Worm (Caenorhabditis elegans) whole organism, L3 larva: ENCODE data around the gene F54E7.6.

ENCODE experiments used
- R02D3.7 ChIP-seq: fragments of 150-350 bp; optimal IDR thresholded peaks from 2 replicates; lab custom pipeline; 2014; ENCODE audit warnings: missing biosample characterization, missing genetic modification characterization
- ZK546.5 ChIP-seq: sonication (generic microtip); optimal IDR thresholded peaks from 2 replicates; lab custom pipeline; 2017; ENCODE audit warnings: missing biosample characterization, missing genetic modification characterization
- aly-2 ChIP-seq: fragments of 150-350 bp; optimal IDR thresholded peaks from 2 replicates; lab custom pipeline; 2014; ENCODE audit warnings: missing biosample characterization, missing genetic modification characterization
- ama-1 ChIP-seq: fragments of 150-350 bp; optimal IDR thresholded peaks from 2 replicates; lab custom pipeline; 2018
- ceh-16 ChIP-seq: sonication (generic microtip); optimal IDR thresholded peaks from 2 replicates; lab custom pipeline; 2017; ENCODE audit warnings: missing biosample characterization, missing genetic modification characterization
- ceh-28 ChIP-seq: fragments of 150-350 bp; optimal IDR thresholded peaks from 2 replicates; lab custom pipeline; 2014; ENCODE audit warnings: missing biosample characterization, missing genetic modification reagents, missing genetic modification characterization
- ceh-82 ChIP-seq: fragments of 150-350 bp; optimal IDR thresholded peaks from 2 replicates; lab custom pipeline; 2014; ENCODE audit warnings: missing biosample characterization, missing genetic modification characterization
- daf-12 ChIP-seq: fragments of 150-350 bp; optimal IDR thresholded peaks from 2 replicates; lab custom pipeline; 2014; ENCODE audit warnings: missing biosample characterization, missing genetic modification reagents, missing genetic modification characterization
- egl-27 ChIP-seq: sonication (generic microtip); optimal IDR thresholded peaks from 4 replicates; lab custom pipeline; 2017; ENCODE audit warnings: missing biosample characterization, missing genetic modification reagents, missing genetic modification characterization
- egl-5 ChIP-seq: fragments of 150-350 bp; optimal IDR thresholded peaks from 2 replicates; lab custom pipeline; 2017; ENCODE audit warnings: missing biosample characterization, missing genetic modification reagents, missing genetic modification characterization, inconsistent platforms
- elt-1 ChIP-seq: fragments of 150-350 bp; optimal IDR thresholded peaks from 2 replicates; lab custom pipeline; 2014; ENCODE audit warnings: missing biosample characterization, missing genetic modification characterization
- elt-2 ChIP-seq: sonication (generic microtip); optimal IDR thresholded peaks from 2 replicates; lab custom pipeline; 2016; ENCODE audit warnings: missing genetic modification reagents, mild to moderate bottlenecking, missing genetic modification characterization, missing compliant biosample characterization
- elt-3 ChIP-seq, 3 experiments: fragments of 150-350 bp in 1 of 3; sonication (generic microtip) in 2 of 3; optimal IDR thresholded peaks; 2 replicates in 2 of 3; 4 replicates in 1 of 3; lab custom pipeline; 2014 to 2017; ENCODE audit warnings: missing biosample characterization in 3 of 3, missing genetic modification characterization in 3 of 3
- eor-1 ChIP-seq, 2 experiments: fragments of 150-350 bp; optimal IDR thresholded peaks; 2 replicates each; lab custom pipeline; 2014 to 2018; ENCODE audit warnings: missing biosample characterization in 2 of 2, missing genetic modification characterization in 2 of 2
- fkh-10 ChIP-seq: sonication (generic microtip); optimal IDR thresholded peaks from 2 replicates; lab custom pipeline; 2017; ENCODE audit warnings: missing biosample characterization, missing genetic modification reagents, missing genetic modification characterization
- fos-1 ChIP-seq: fragments of 150-350 bp; optimal IDR thresholded peaks from 2 replicates; lab custom pipeline; 2014; ENCODE audit warnings: missing biosample characterization, missing genetic modification characterization
- hmg-11 ChIP-seq: sonication (generic microtip); optimal IDR thresholded peaks from 2 replicates; lab custom pipeline; 2016; ENCODE audit warnings: missing genetic modification characterization, missing compliant biosample characterization
- jun-1 ChIP-seq: fragments of 150-350 bp; optimal IDR thresholded peaks from 2 replicates; lab custom pipeline; 2014; ENCODE audit warnings: missing biosample characterization, missing genetic modification reagents, missing genetic modification characterization
- lin-15B ChIP-seq: fragments of 150-350 bp; optimal IDR thresholded peaks from 2 replicates; lab custom pipeline; 2014; ENCODE audit warnings: missing biosample characterization, missing genetic modification characterization
- lin-39 ChIP-seq: fragments of 150-350 bp; optimal IDR thresholded peaks from 2 replicates; lab custom pipeline; 2018; ENCODE audit warnings: missing biosample characterization, missing genetic modification reagents, missing genetic modification characterization
- lsy-12 ChIP-seq: sonication (generic microtip); optimal IDR thresholded peaks from 2 replicates; lab custom pipeline; 2016; ENCODE audit warnings: mild to moderate bottlenecking, missing genetic modification characterization, missing compliant biosample characterization
- mdl-1 ChIP-seq: fragments of 150-350 bp; optimal IDR thresholded peaks from 2 replicates; lab custom pipeline; 2014; ENCODE audit warnings: missing biosample characterization, missing genetic modification characterization
- mml-1 ChIP-seq: fragments of 150-350 bp; sonication (generic microtip); optimal IDR thresholded peaks from 3 replicates; lab custom pipeline; 2014; ENCODE audit warnings: missing biosample characterization, missing genetic modification characterization
- nfya-1 ChIP-seq: sonication (generic microtip); optimal IDR thresholded peaks from 2 replicates; lab custom pipeline; 2017; ENCODE audit warnings: missing genetic modification characterization, mild to moderate bottlenecking, missing compliant biosample characterization, antibody characterized with exemption, moderate library complexity; ENCODE audit not compliant: insufficient read depth
- nhr-11 ChIP-seq: fragments of 150-350 bp; optimal IDR thresholded peaks from 2 replicates; lab custom pipeline; 2014; ENCODE audit warnings: missing biosample characterization, missing genetic modification characterization
- nhr-12 ChIP-seq: fragments of 150-350 bp; optimal IDR thresholded peaks from 2 replicates; lab custom pipeline; 2014; ENCODE audit warnings: missing biosample characterization, missing genetic modification characterization
- nhr-23 ChIP-seq: fragments of 150-350 bp; optimal IDR thresholded peaks from 2 replicates; lab custom pipeline; 2014; ENCODE audit warnings: missing biosample characterization, missing genetic modification reagents, missing genetic modification characterization
- nhr-237 ChIP-seq: fragments of 150-350 bp; optimal IDR thresholded peaks from 2 replicates; lab custom pipeline; 2014; ENCODE audit warnings: missing biosample characterization, missing genetic modification characterization
- nhr-25 ChIP-seq: sonication (generic microtip); optimal IDR thresholded peaks from 2 replicates; lab custom pipeline; 2017; ENCODE audit warnings: missing biosample characterization, missing genetic modification characterization
- nhr-28 ChIP-seq: fragments of 150-350 bp; optimal IDR thresholded peaks from 2 replicates; lab custom pipeline; 2014; ENCODE audit warnings: missing biosample characterization, missing genetic modification characterization
- nhr-43 ChIP-seq: sonication (generic microtip); optimal IDR thresholded peaks from 2 replicates; lab custom pipeline; 2016; ENCODE audit warnings: mild to moderate bottlenecking, missing genetic modification characterization, missing compliant biosample characterization; ENCODE audit not compliant: poor library complexity, severe bottlenecking
- nhr-67 ChIP-seq: fragments of 150-350 bp; optimal IDR thresholded peaks from 2 replicates; lab custom pipeline; 2014; ENCODE audit warnings: missing biosample characterization, missing genetic modification characterization
- nhr-76 ChIP-seq: fragments of 150-350 bp; sonication (generic microtip); optimal IDR thresholded peaks from 5 replicates; lab custom pipeline; 2014; ENCODE audit warnings: missing biosample characterization, missing genetic modification characterization
- nhr-77 ChIP-seq: fragments of 150-350 bp; optimal IDR thresholded peaks from 2 replicates; lab custom pipeline; 2014; ENCODE audit warnings: missing biosample characterization, missing genetic modification characterization
- pha-4 ChIP-seq: fragments of 150-350 bp; optimal IDR thresholded peaks from 2 replicates; lab custom pipeline; 2014; ENCODE audit warnings: missing biosample characterization, missing genetic modification reagents, missing genetic modification characterization
- pqm-1 ChIP-seq: fragments of 150-350 bp; optimal IDR thresholded peaks from 2 replicates; lab custom pipeline; 2017; ENCODE audit warnings: missing biosample characterization, missing genetic modification characterization, inconsistent platforms
- skn-1 ChIP-seq: fragments of 150-350 bp; optimal IDR thresholded peaks from 2 replicates; lab custom pipeline; 2014; ENCODE audit warnings: missing biosample characterization, missing genetic modification characterization
- snpc-4 ChIP-seq: fragments of 150-350 bp; optimal IDR thresholded peaks from 2 replicates; lab custom pipeline; 2014; ENCODE audit warnings: missing biosample characterization, missing genetic modification characterization
- tbx-2 ChIP-seq: sonication (generic microtip); optimal IDR thresholded peaks from 2 replicates; lab custom pipeline; 2016; ENCODE audit warnings: mild to moderate bottlenecking, missing genetic modification characterization, missing compliant biosample characterization
- zag-1 ChIP-seq: fragments of 150-350 bp; optimal IDR thresholded peaks from 2 replicates; lab custom pipeline; 2014; ENCODE audit warnings: missing biosample characterization, missing genetic modification characterization
- ztf-11 ChIP-seq: fragments of 150-350 bp; optimal IDR thresholded peaks from 2 replicates; lab custom pipeline; 2014; ENCODE audit warnings: missing biosample characterization, missing genetic modification characterization
- ztf-4 ChIP-seq: fragments of 150-350 bp; optimal IDR thresholded peaks from 2 replicates; lab custom pipeline; 2014; ENCODE audit warnings: missing biosample characterization, missing genetic modification characterization

F54E7.6 gene

ce11 chrIII:5709224-5709623, 48.3 kb upstream of the F54E7.6 start, which contains the start of gene hpo-28:
Gene hpo-28 (minus strand): TSS chrIII:5709324.
- no peak for TF ChIP-seq lin-15B (tag; lab: Kevin White, UChicago)
- peak; percentile 28 for TF ChIP-seq elt-2 (tag; lab: Kevin White, UChicago)

- TF ChIP-seq daf-12 (tag; lab: Kevin White, UChicago) (no peak), tbx-2 (tag; lab: Kevin White, UChicago) (no peak), lin-39 (peak; percentile 69), ama-1 (lab: Kevin White, UChicago) (no peak)
Measured at ce11 chrIII:5708024-5708423, 47.1 kb upstream of the F54E7.6 start.

ce11 chrIII:5707546-5707945, 46.7 kb upstream of the F54E7.6 start:
- peak; percentile 19 for TF ChIP-seq ama-1 (lab: Kevin White, UChicago)
- no peak for TF ChIP-seq daf-12 (tag; lab: Kevin White, UChicago)

- TF ChIP-seq lin-15B (tag; lab: Kevin White, UChicago) (peak; percentile 93), egl-5 (tag; lab: Kevin White, UChicago) (peak; percentile 97), nhr-77 (tag; lab: Kevin White, UChicago) (peak; percentile 32), tbx-2 (tag; lab: Kevin White, UChicago) (peak; percentile 17), zag-1 (tag; lab: Kevin White, UChicago) (peak; percentile 7), nhr-12 (tag; lab: Kevin White, UChicago) (no peak), nhr-67 (tag; lab: Kevin White, UChicago) (no peak), ZK546.5 (tag; lab: Kevin White, UChicago) (peak; percentile 3), ceh-82 (tag; lab: Kevin White, UChicago) (peak; percentile 56), nhr-23 (tag; lab: Kevin White, UChicago) (peak; percentile 99), elt-2 (tag; lab: Kevin White, UChicago) (peak; percentile 55), elt-3 (tag; optimal IDR thresholded peaks at IDR 0.05; lab: Kevin White, UChicago) (no peak), R02D3.7 (tag; lab: Kevin White, UChicago) (peak; percentile 99), ceh-28 (tag; lab: Kevin White, UChicago) (peak; percentile 96), ama-1 (lab: Kevin White, UChicago) (peak; percentile 36), snpc-4 (peak; percentile 84), lsy-12 (tag; lab: Kevin White, UChicago) (peak; percentile 70), nhr-11 (tag; lab: Kevin White, UChicago) (peak; percentile 80), pha-4 (tag; lab: Kevin White, UChicago) (peak; percentile 99), lin-39 (peak; percentile 98), nhr-25 (tag; lab: Kevin White, UChicago) (peak; percentile 97), pqm-1 (peak; percentile 91), nhr-76 (tag; lab: Kevin White, UChicago) (no peak), nfya-1 (tag; lab: Kevin White, UChicago) (peak; percentile 96), eor-1 (tag; optimal IDR thresholded peaks at IDR 0.05; lab: Kevin White, UChicago) (no peak), mml-1 (tag; lab: Kevin White, UChicago) (no peak), skn-1 (tag; lab: Kevin White, UChicago) (peak; percentile 85), fos-1 (tag; lab: Kevin White, UChicago) (peak; percentile 48), ztf-11 (tag; lab: Kevin White, UChicago) (no peak), fkh-10 (GFP tag; lab: Kevin White, UChicago) (peak; percentile 81), nhr-28 (tag; lab: Kevin White, UChicago) (no peak), ztf-4 (tag; lab: Kevin White, UChicago) (no peak), ceh-16 (tag; lab: Kevin White, UChicago) (peak; percentile 65), nhr-43 (peak; percentile 58), elt-1 (tag; lab: Kevin White, UChicago) (peak; percentile 48), jun-1 (peak; percentile 73), nhr-237 (tag; lab: Kevin White, UChicago) (no peak), mdl-1 (tag; lab: Kevin White, UChicago) (no peak), aly-2 (tag; lab: Kevin White, UChicago) (no peak), egl-27 (tag; lab: Kevin White, UChicago) (peak; percentile 23), hmg-11 (tag; lab: Kevin White, UChicago) (peak; percentile 77)
Measured at ce11 chrIII:5706077-5706627, 45.3 kb upstream of the F54E7.6 start, which contains the start of gene rpl-23. Gene rpl-23 (minus strand): TSS chrIII:5706127.
